Worm (Caenorhabditis elegans): Measurements from ENCODE around the gene dhhc-4.

Gene dhhc-4

DNA sequence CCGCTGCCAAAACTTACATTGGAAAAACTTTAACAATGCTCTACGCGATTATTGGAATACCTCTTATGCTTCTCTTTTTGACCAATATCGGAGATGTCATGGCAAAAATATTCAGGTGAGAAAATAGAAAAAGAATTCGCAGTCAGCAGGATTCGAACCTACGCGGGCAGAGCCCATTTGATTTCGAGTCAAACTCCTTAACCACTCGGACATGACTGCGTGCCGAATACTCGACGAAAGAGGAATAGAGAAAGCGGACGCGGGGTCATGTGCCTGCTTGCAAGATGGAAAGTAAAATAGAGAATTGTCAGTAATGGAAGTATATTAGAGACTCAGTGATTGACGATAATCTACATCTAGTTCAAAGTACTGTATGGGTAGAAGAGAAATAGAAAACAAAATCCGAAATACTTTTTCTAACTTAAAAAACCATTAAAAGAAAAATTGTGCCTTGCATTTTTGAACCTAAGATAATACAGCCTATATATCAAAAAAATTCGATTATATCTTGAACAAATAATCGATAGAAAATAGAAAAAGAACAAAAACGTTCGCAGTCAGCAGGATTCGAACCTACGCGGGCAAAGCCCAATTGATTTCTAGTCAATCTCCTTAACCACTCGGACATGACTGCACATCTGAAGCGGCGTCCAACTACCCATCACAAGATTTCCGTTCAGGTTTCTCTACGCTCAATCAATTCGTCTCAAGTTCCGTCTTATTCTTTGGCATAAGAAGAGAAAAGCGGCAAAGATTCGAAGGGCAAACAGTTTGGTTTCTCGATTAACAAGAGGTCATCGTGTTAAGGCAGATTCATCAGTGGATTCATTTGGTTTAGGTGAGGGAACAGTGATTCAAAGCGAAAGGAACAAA lies 5.9 kb downstream of the dhhc-4 start (continued):
- TF ChIP-seq elt-1 (tag; optimal IDR thresholded peaks at IDR 0.05) (no peak), fkh-10 (GFP tag; optimal IDR thresholded peaks at IDR 0.05) (no peak), nhr-25 (tag; optimal IDR thresholded peaks at IDR 0.05) (peak; percentile 19), aly-2 (tag; optimal IDR thresholded peaks at IDR 0.05) (no peak), nfya-1 (tag; optimal IDR thresholded peaks at IDR 0.05; ENCODE audit: insufficient read depth) (peak; percentile 47), nhr-12 (tag; optimal IDR thresholded peaks at IDR 0.05) (no peak), daf-12 (tag; optimal IDR thresholded peaks at IDR 0.05) (no peak), unc-39 (tag; optimal IDR thresholded peaks at IDR 0.05) (no peak), pqm-1 (tag; optimal IDR thresholded peaks at IDR 0.05) (peak; percentile 15), R02D3.7 (tag; optimal IDR thresholded peaks at IDR 0.05) (no peak), ceh-16 (tag; optimal IDR thresholded peaks at IDR 0.05) (no peak), nhr-77 (tag; optimal IDR thresholded peaks at IDR 0.05) (no peak), ama-1 (optimal IDR thresholded peaks at IDR 0.05) (no peak), zag-1 (tag; optimal IDR thresholded peaks at IDR 0.05) (no peak), nhr-28 (tag; optimal IDR thresholded peaks at IDR 0.05) (no peak), egl-27 (tag; optimal IDR thresholded peaks at IDR 0.05) (no peak)

- peak; percentile 57 for TF ChIP-seq fkh-10 (GFP tag; optimal IDR thresholded peaks at IDR 0.05)
- no peak for TF ChIP-seq ceh-16 (tag; optimal IDR thresholded peaks at IDR 0.05)
- TF ChIP-seq lin-39 (tag; optimal IDR thresholded peaks at IDR 0.05) = peak; percentile 15
- TF ChIP-seq nfya-1 (tag; optimal IDR thresholded peaks at IDR 0.05; ENCODE audit: insufficient read depth) = peak; percentile 24
Observed at ce11 chrIII:9860201-9860780, 7.3 kb downstream of the dhhc-4 start, which contains the start of gene twk-48. Gene twk-48 (plus strand): TSS chrIII:9860730.

ce11 chrIII:9859133-9859775 lies 8.3 kb downstream of the dhhc-4 start, which contains the start of gene gpdh-2:
Gene gpdh-2 (minus strand): TSS chrIII:9859183.
- TF ChIP-seq eor-1 (tag; optimal IDR thresholded peaks at IDR 0.05) (no peak), pha-4 (tag; optimal IDR thresholded peaks at IDR 0.05) (no peak), R02D3.7 (tag; optimal IDR thresholded peaks at IDR 0.05) (no peak), ceh-82 (tag; optimal IDR thresholded peaks at IDR 0.05) (no peak), zag-1 (tag; optimal IDR thresholded peaks at IDR 0.05) (no peak), lin-39 (tag; optimal IDR thresholded peaks at IDR 0.05) (peak; percentile 15), ztf-4 (tag; optimal IDR thresholded peaks at IDR 0.05) (no peak), nhr-67 (tag; optimal IDR thresholded peaks at IDR 0.05) (no peak), elt-2 (tag; optimal IDR thresholded peaks at IDR 0.05) (no peak), ceh-16 (tag; optimal IDR thresholded peaks at IDR 0.05) (no peak), nfya-1 (tag; optimal IDR thresholded peaks at IDR 0.05; ENCODE audit: insufficient read depth) (peak; percentile 48), nhr-76 (tag; optimal IDR thresholded peaks at IDR 0.05) (no peak), egl-27 (tag; optimal IDR thresholded peaks at IDR 0.05) (no peak), lin-15B (tag; optimal IDR thresholded peaks at IDR 0.05) (no peak), fkh-2 (tag; optimal IDR thresholded peaks at IDR 0.05) (no peak)

DNA sequence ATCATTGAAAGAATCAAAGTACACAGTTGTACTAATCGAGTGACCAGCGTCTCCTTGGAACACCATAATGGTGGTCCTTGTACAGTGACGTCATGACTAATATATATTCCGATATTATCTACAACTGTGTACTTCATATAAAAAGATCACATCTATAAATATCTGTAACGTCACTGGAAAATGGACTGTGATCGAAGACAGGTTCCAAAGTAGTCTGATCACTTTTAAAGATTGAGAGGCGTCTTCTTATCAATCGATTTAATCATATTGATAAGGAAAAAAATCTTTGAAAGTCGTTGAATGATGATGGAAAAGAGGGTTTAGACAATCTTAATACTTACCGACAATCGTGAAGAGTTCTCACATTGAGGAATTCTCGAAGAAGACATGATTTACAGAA lies 9.5 kb downstream of the dhhc-4 start:
- TF ChIP-seq egl-5 (tag; optimal IDR thresholded peaks at IDR 0.05) (no peak), jun-1 (tag; optimal IDR thresholded peaks at IDR 0.05) (no peak), ZK546.5 (tag; optimal IDR thresholded peaks at IDR 0.05) (no peak), nhr-23 (tag; optimal IDR thresholded peaks at IDR 0.05) (peak; percentile 50), unc-39 (tag; optimal IDR thresholded peaks at IDR 0.05) (no peak), zag-1 (tag; optimal IDR thresholded peaks at IDR 0.05) (no peak), pha-4 (tag; optimal IDR thresholded peaks at IDR 0.05) (peak; percentile 1), lin-15B (tag; optimal IDR thresholded peaks at IDR 0.05) (no peak), elt-3 (tag; optimal IDR thresholded peaks at IDR 0.05) (no peak), ceh-28 (tag; optimal IDR thresholded peaks at IDR 0.05) (peak; percentile 72), nhr-76 (tag; optimal IDR thresholded peaks at IDR 0.05) (no peak), ztf-4 (tag; optimal IDR thresholded peaks at IDR 0.05) (no peak), ceh-82 (tag; optimal IDR thresholded peaks at IDR 0.05) (no peak), mml-1 (tag; optimal IDR thresholded peaks at IDR 0.05) (no peak), elt-2 (tag; optimal IDR thresholded peaks at IDR 0.05) (peak; percentile 68), pqm-1 (tag; optimal IDR thresholded peaks at IDR 0.05) (peak; percentile 68), elt-1 (tag; optimal IDR thresholded peaks at IDR 0.05) (peak; percentile 97), nhr-43 (tag; optimal IDR thresholded peaks at IDR 0.05; ENCODE audit: poor library complexity, severe bottlenecking) (peak; percentile 30), daf-12 (tag; optimal IDR thresholded peaks at IDR 0.05) (no peak)

Data from whole organism, L3 larva.